Worm (Caenorhabditis elegans): ENCODE measurements around the gene ZC132.9.

ZC132.9 gene

DNA sequence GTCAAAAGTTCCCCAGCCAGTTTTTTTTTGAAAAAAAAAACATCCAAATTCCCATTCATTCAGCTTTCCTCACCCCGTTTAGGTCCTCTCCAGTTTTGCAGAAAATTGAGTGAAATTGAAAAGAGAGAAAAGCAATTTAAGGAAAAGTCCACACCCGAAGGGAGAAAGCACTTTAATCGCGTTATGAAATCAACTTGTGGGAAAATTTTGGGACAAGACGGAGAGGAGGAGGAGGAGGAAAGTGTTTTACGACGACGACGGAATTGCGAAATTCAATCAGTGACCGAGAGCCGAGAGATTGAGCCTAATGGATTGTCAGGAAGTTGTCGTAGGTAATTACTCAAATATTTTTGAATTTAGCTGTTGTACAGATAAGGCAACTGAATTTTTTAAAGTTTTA, 37.6 kb upstream of the ZC132.9 start:
- no peak for TF ChIP-seq ceh-88 (GFP tag; IDR thresholded peaks at IDR 0.05)
- no peak for TF ChIP-seq pax-3 (tag; optimal IDR thresholded peaks at IDR 0.05)
- peak; percentile 80 for TF ChIP-seq lin-14 (GFP tag; optimal IDR thresholded peaks at IDR 0.05)
- TF ChIP-seq efl-1 (optimal IDR thresholded peaks at IDR 0.05): no peak
- TF ChIP-seq efl-1 (GFP tag; optimal IDR thresholded peaks at IDR 0.05 in 1 of 2): no peak
- TF ChIP-seq unc-62 (GFP tag; optimal IDR thresholded peaks at IDR 0.05): no peak
- TF ChIP-seq nhr-237 (tag; optimal IDR thresholded peaks at IDR 0.05): no peak
- TF ChIP-seq ets-5 (GFP tag; IDR thresholded peaks at IDR 0.05): no peak
- no peak for TF ChIP-seq pqm-1 (tag; optimal IDR thresholded peaks at IDR 0.05)
- TF ChIP-seq ceh-8 (GFP tag; optimal IDR thresholded peaks at IDR 0.05): peak; percentile 49
- no peak for TF ChIP-seq lin-39 (tag; optimal IDR thresholded peaks at IDR 0.05)
- TF ChIP-seq nhr-28 (tag; optimal IDR thresholded peaks at IDR 0.05): no peak
- no peak for TF ChIP-seq grh-1 (GFP tag; IDR thresholded peaks at IDR 0.05)
- TF ChIP-seq sptf-1 (tag; optimal IDR thresholded peaks at IDR 0.05): no peak
- no peak for TF ChIP-seq zag-1 (tag; optimal IDR thresholded peaks at IDR 0.05)
- TF ChIP-seq unc-130 (tag; optimal IDR thresholded peaks at IDR 0.05): no peak
- TF ChIP-seq nhr-85 (tag): no peak
- TF ChIP-seq nhr-12 (tag; optimal IDR thresholded peaks at IDR 0.05): no peak
- TF ChIP-seq nhr-90 (tag; optimal IDR thresholded peaks at IDR 0.05; ENCODE audit: poor library complexity): no peak
- TF ChIP-seq skn-1 (tag; optimal IDR thresholded peaks at IDR 0.05): peak; percentile 38
- no peak for TF ChIP-seq fos-1 (tag; optimal IDR thresholded peaks at IDR 0.05)
- TF ChIP-seq aly-2 (tag; optimal IDR thresholded peaks at IDR 0.05): no peak
- TF ChIP-seq hpl-2 (GFP tag; optimal IDR thresholded peaks at IDR 0.05): no peak
- no peak for TF ChIP-seq nhr-20 (tag; optimal IDR thresholded peaks at IDR 0.05)
- no peak for TF ChIP-seq xbp-1 (tag; optimal IDR thresholded peaks at IDR 0.05)
- TF ChIP-seq tlp-1 (tag; optimal IDR thresholded peaks at IDR 0.05): no peak
- no peak for TF ChIP-seq vab-15 (tag; optimal IDR thresholded peaks at IDR 0.05)
- peak; percentile 22 for TF ChIP-seq nhr-47 (tag; optimal IDR thresholded peaks at IDR 0.05)
- no peak for TF ChIP-seq egl-13 (tag; optimal IDR thresholded peaks at IDR 0.05)
- TF ChIP-seq tbx-2 (tag; optimal IDR thresholded peaks at IDR 0.05): peak; percentile 64
- no peak for TF ChIP-seq nhr-11 (tag; optimal IDR thresholded peaks at IDR 0.05)
- no peak for TF ChIP-seq unc-30 (tag; optimal IDR thresholded peaks at IDR 0.05)
- no peak for TF ChIP-seq ama-1 (optimal IDR thresholded peaks at IDR 0.05)
- TF ChIP-seq fkh-10 (GFP tag; optimal IDR thresholded peaks at IDR 0.05): no peak
- TF ChIP-seq Y116A8C.19 (tag; optimal IDR thresholded peaks at IDR 0.05; ENCODE audit: borderline replicate concordance): no peak
- no peak for TF ChIP-seq lin-35 (GFP tag; optimal IDR thresholded peaks at IDR 0.05)
- no peak for TF ChIP-seq snu-23 (GFP tag; optimal IDR thresholded peaks at IDR 0.05)
- TF ChIP-seq F16B12.6 (tag; optimal IDR thresholded peaks at IDR 0.05): no peak
- no peak for TF ChIP-seq C16A3.4 (tag; optimal IDR thresholded peaks at IDR 0.05)
- TF ChIP-seq lin-13 (GFP tag; optimal IDR thresholded peaks at IDR 0.05): no peak
- no peak for TF ChIP-seq nhr-84 (tag; optimal IDR thresholded peaks at IDR 0.05)
- TF ChIP-seq lsy-2 (tag; optimal IDR thresholded peaks at IDR 0.05): peak in 1 of 2 experiments; percentile 36
- TF ChIP-seq jun-1 (tag; optimal IDR thresholded peaks at IDR 0.05): no peak
- no peak for TF ChIP-seq mdl-1 (tag; optimal IDR thresholded peaks at IDR 0.05)
- no peak for TF ChIP-seq ceh-90 (tag; optimal IDR thresholded peaks at IDR 0.05)
- TF ChIP-seq mep-1 (tag; optimal IDR thresholded peaks at IDR 0.05): peak; percentile 7
- TF ChIP-seq nhr-77 (tag; optimal IDR thresholded peaks at IDR 0.05): no peak
- TF ChIP-seq blmp-1 (tag; optimal IDR thresholded peaks at IDR 0.05): peak; percentile 93
- TF ChIP-seq efl-3 (GFP tag; optimal IDR thresholded peaks at IDR 0.05): no peak
- TF ChIP-seq fkh-8 (tag; optimal IDR thresholded peaks at IDR 0.05): no peak
- no peak for TF ChIP-seq dsc-1 (tag; optimal IDR thresholded peaks at IDR 0.05)
- TF ChIP-seq nhr-71 (tag; optimal IDR thresholded peaks at IDR 0.05): peak; percentile 46
- peak; percentile 36 for TF ChIP-seq ces-1 (GFP tag; optimal IDR thresholded peaks at IDR 0.05)
- TF ChIP-seq nhr-76 (tag; optimal IDR thresholded peaks at IDR 0.05): no peak
- TF ChIP-seq hlh-4 (tag; optimal IDR thresholded peaks at IDR 0.05): no peak
- TF ChIP-seq rnt-1 (tag; optimal IDR thresholded peaks at IDR 0.05): peak; percentile 6
- TF ChIP-seq irx-1 (tag; optimal IDR thresholded peaks at IDR 0.05): peak; percentile 21

Data from whole organism, L1 larva.